Fruit fly (Drosophila melanogaster) whole organism, embryonic: ENCODE data around the gene Cep290.

ENCODE experiments used
- ATbp ChIP-seq: fragments of 200-800 bp; sonication (Bioruptor generic); optimal IDR thresholded peaks from 2 replicates; lab custom pipeline; 2017; ENCODE audit warnings: missing biosample characterization, mild to moderate bottlenecking, missing genetic modification characterization, missing genetic modification reagents
- Antp ChIP-seq: fragments of 200-800 bp; sonication (Bioruptor generic); optimal IDR thresholded peaks from 3 replicates; lab custom pipeline; 2016; ENCODE audit warnings: missing biosample characterization, missing genetic modification characterization
- CG10959 ChIP-seq: fragments of 200-800 bp; sonication (Bioruptor generic); IDR thresholded peaks from 2 replicates; pipeline ENCODE4 v1.3.6; 2022; ENCODE audit warnings: missing biosample characterization, missing genetic modification characterization
- CG10979 ChIP-seq: fragments of 200-800 bp; sonication (Bioruptor generic); optimal IDR thresholded peaks from 2 replicates; lab custom pipeline; 2018; ENCODE audit warnings: missing biosample characterization, mild to moderate bottlenecking, missing genetic modification characterization, moderate library complexity
- CG11504 ChIP-seq: fragments of 200-800 bp; sonication (Bioruptor generic); optimal IDR thresholded peaks from 3 replicates; lab custom pipeline; 2019; ENCODE audit warnings: missing biosample characterization, mild to moderate bottlenecking, missing genetic modification characterization, moderate library complexity
- CG11696 ChIP-seq: fragments of 200-800 bp; sonication (Bioruptor generic); IDR thresholded peaks from 2 replicates; pipeline ENCODE4 v1.3.6; 2022; ENCODE audit warnings: missing biosample characterization, missing genetic modification characterization
- CG14441 ChIP-seq: fragments of 200-800 bp; sonication (Bioruptor generic); IDR thresholded peaks from 2 replicates; pipeline ENCODE4 v1.3.6; 2022; ENCODE audit warnings: missing biosample characterization, missing genetic modification characterization
- CG15696 ChIP-seq: fragments of 200-800 bp; sonication (Bioruptor generic); optimal IDR thresholded peaks from 2 replicates; lab custom pipeline; 2019; ENCODE audit warnings: missing biosample characterization, mild to moderate bottlenecking, missing genetic modification characterization, moderate library complexity
- CG1603 ChIP-seq: fragments of 200-800 bp; sonication (Bioruptor generic); optimal IDR thresholded peaks from 2 replicates; lab custom pipeline; 2019; ENCODE audit warnings: missing biosample characterization, mild to moderate bottlenecking, missing genetic modification characterization, moderate library complexity
- CG17328 ChIP-seq: fragments of 200-800 bp; sonication (Bioruptor generic); IDR thresholded peaks from 2 replicates; pipeline ENCODE4 v1.3.6; 2022; ENCODE audit warnings: missing biosample characterization, missing genetic modification characterization
- CG17359 ChIP-seq: fragments of 200-800 bp; sonication (Bioruptor generic); optimal IDR thresholded peaks from 3 replicates; lab custom pipeline; 2018; ENCODE audit warnings: missing biosample characterization, mild to moderate bottlenecking, missing genetic modification characterization, moderate library complexity
- CG2678 ChIP-seq: fragments of 200-800 bp; sonication (Bioruptor generic); optimal IDR thresholded peaks from 3 replicates; lab custom pipeline; 2019; ENCODE audit warnings: missing biosample characterization, mild to moderate bottlenecking, missing genetic modification characterization, moderate library complexity
- CG8290 ChIP-seq, 3 experiments: fragments of 200-800 bp; sonication (Bioruptor generic); optimal IDR thresholded peaks; 2 replicates each; lab custom pipeline; 2016 to 2019; ENCODE audit warnings: missing biosample characterization in 3 of 3, missing genetic modification characterization in 3 of 3, mild to moderate bottlenecking in 2 of 3, moderate library complexity in 1 of 3
- CG8388 ChIP-seq: fragments of 200-800 bp; sonication (Bioruptor generic); optimal IDR thresholded peaks from 2 replicates; lab custom pipeline; 2019; ENCODE audit warnings: missing biosample characterization, mild to moderate bottlenecking, missing genetic modification characterization, moderate library complexity
- CG8765 ChIP-seq: fragments of 200-800 bp; sonication (Bioruptor generic); IDR thresholded peaks from 2 replicates; pipeline ENCODE4 v1.3.6; 2022; ENCODE audit warnings: missing biosample characterization, missing genetic modification characterization
- CG9876 ChIP-seq: fragments of 200-800 bp; sonication (Bioruptor generic); optimal IDR thresholded peaks from 2 replicates; lab custom pipeline; 2016; ENCODE audit warnings: missing biosample characterization, missing genetic modification characterization
- Doc2 ChIP-seq: fragments of 200-800 bp; sonication (Bioruptor generic); IDR thresholded peaks from 2 replicates; pipeline ENCODE4 v1.3.6; 2022; ENCODE audit warnings: missing biosample characterization, missing genetic modification characterization
- Drgx ChIP-seq: fragments of 200-800 bp; sonication (Bioruptor generic); IDR thresholded peaks from 2 replicates; pipeline ENCODE4 v1.3.6; 2022; ENCODE audit warnings: missing biosample characterization, missing genetic modification characterization
- Ets65A ChIP-seq: fragments of 200-800 bp; sonication (Bioruptor generic); peaks from one replicate; lab custom pipeline; 2016; ENCODE audit warnings: missing biosample characterization, missing genetic modification characterization
- Hr51 ChIP-seq, 2 experiments: fragments of 200-800 bp; sonication (Bioruptor generic); optimal IDR thresholded peaks; 2 replicates in 1 of 2; 3 replicates in 1 of 2; lab custom pipeline; 2016 to 2018; ENCODE audit warnings: missing biosample characterization in 2 of 2, missing genetic modification characterization in 2 of 2, mild to moderate bottlenecking in 1 of 2, moderate library complexity in 1 of 2
- NC2α ChIP-seq: fragments of 200-800 bp; sonication (Bioruptor generic); optimal IDR thresholded peaks from 2 replicates; lab custom pipeline; 2016; ENCODE audit warnings: missing biosample characterization, missing genetic modification characterization
- Oli ChIP-seq: fragments of 200-800 bp; sonication (Bioruptor generic); optimal IDR thresholded peaks from 2 replicates; lab custom pipeline; 2018; ENCODE audit warnings: missing biosample characterization, mild to moderate bottlenecking, missing genetic modification characterization, moderate library complexity
- Optix ChIP-seq: fragments of 200-800 bp; sonication (Bioruptor generic); IDR thresholded peaks from 3 replicates; pipeline ENCODE4 v1.3.6; 2022; ENCODE audit warnings: missing biosample characterization, missing genetic modification characterization
- Pdp1 ChIP-seq, 2 experiments: fragments of 200-800 bp; sonication (Bioruptor generic); optimal IDR thresholded peaks; 3 replicates each; lab custom pipeline; 2016; ENCODE audit warnings: missing biosample characterization in 2 of 2, missing genetic modification characterization in 2 of 2, mild to moderate bottlenecking in 1 of 2, moderate library complexity in 1 of 2
- Ptx1 ChIP-seq: fragments of 200-800 bp; sonication (Bioruptor generic); IDR thresholded peaks from 2 replicates; pipeline ENCODE4 v1.3.6; 2022; ENCODE audit warnings: missing biosample characterization, missing genetic modification characterization
- Rx ChIP-seq: fragments of 200-800 bp; sonication (Bioruptor generic); IDR thresholded peaks from 2 replicates; pipeline ENCODE4 v1.3.6; 2022; ENCODE audit warnings: missing biosample characterization, missing genetic modification characterization
- Scr ChIP-seq: fragments of 200-800 bp; sonication (Bioruptor generic); IDR thresholded peaks from 2 replicates; pipeline ENCODE4 v1.3.6; 2022; ENCODE audit warnings: missing biosample characterization, missing genetic modification characterization; ENCODE audit not compliant: partially characterized antibody
- Side ChIP-seq: fragments of 200-800 bp; sonication (Bioruptor generic); optimal IDR thresholded peaks from 2 replicates; lab custom pipeline; 2016; ENCODE audit warnings: missing biosample characterization, missing genetic modification characterization
- Sox102F ChIP-seq: fragments of 200-800 bp; sonication (Bioruptor generic); optimal IDR thresholded peaks from 2 replicates; lab custom pipeline; 2018; ENCODE audit warnings: missing biosample characterization, mild to moderate bottlenecking, missing genetic modification characterization, moderate library complexity
- az2 ChIP-seq: fragments of 200-800 bp; sonication (Bioruptor generic); optimal IDR thresholded peaks from 3 replicates; lab custom pipeline; 2016; ENCODE audit warnings: missing biosample characterization, missing genetic modification characterization
- dmrt99B ChIP-seq: fragments of 200-800 bp; sonication (Bioruptor generic); optimal IDR thresholded peaks from 2 replicates; lab custom pipeline; 2018; ENCODE audit warnings: missing biosample characterization, mild to moderate bottlenecking, missing genetic modification characterization, moderate library complexity
- eve ChIP-seq, 2 experiments: fragments of >200 bp; optimal IDR thresholded peaks; 2 replicates each; lab custom pipeline; 2017; ENCODE audit warnings: missing biosample characterization in 2 of 2, missing genetic modification characterization in 2 of 2
- ewg ChIP-seq: fragments of 200-800 bp; sonication (Bioruptor generic); optimal IDR thresholded peaks from 3 replicates; lab custom pipeline; 2017; ENCODE audit warnings: mild to moderate bottlenecking, missing biosample characterization, missing genetic modification reagents, missing genetic modification characterization
- gcm ChIP-seq: fragments of 200-800 bp; sonication (Bioruptor generic); optimal IDR thresholded peaks from 2 replicates; lab custom pipeline; 2019; ENCODE audit warnings: missing biosample characterization, mild to moderate bottlenecking, missing genetic modification characterization, moderate library complexity
- hth ChIP-seq: fragments of >200 bp; optimal IDR thresholded peaks from 2 replicates; lab custom pipeline; 2017; ENCODE audit warnings: inconsistent platforms
- kah ChIP-seq: fragments of 200-800 bp; sonication (Bioruptor generic); optimal IDR thresholded peaks from 2 replicates; lab custom pipeline; 2018; ENCODE audit warnings: missing biosample characterization, mild to moderate bottlenecking, missing genetic modification characterization
- lmd ChIP-seq: fragments of 200-800 bp; sonication (Bioruptor generic); IDR thresholded peaks from 2 replicates; pipeline ENCODE4 v1.3.6; 2022; ENCODE audit warnings: missing biosample characterization, missing genetic modification characterization
- nmo ChIP-seq: fragments of 200-800 bp; sonication (Bioruptor generic); optimal IDR thresholded peaks from 2 replicates; lab custom pipeline; 2018; ENCODE audit warnings: missing biosample characterization, mild to moderate bottlenecking, missing genetic modification characterization, moderate library complexity
- onecut ChIP-seq: fragments of 200-800 bp; sonication (Bioruptor generic); IDR thresholded peaks from 2 replicates; pipeline ENCODE4 v1.3.6; 2022; ENCODE audit warnings: missing biosample characterization, missing genetic modification characterization
- phol ChIP-seq: fragments of 200-800 bp; sonication (Bioruptor generic); optimal IDR thresholded peaks from 3 replicates; lab custom pipeline; 2018; ENCODE audit warnings: missing biosample characterization, mild to moderate bottlenecking, missing genetic modification characterization, moderate library complexity
- row ChIP-seq: fragments of 200-800 bp; sonication (Bioruptor generic); IDR thresholded peaks from 3 replicates; pipeline ENCODE4 v1.3.6; 2022; ENCODE audit warnings: missing biosample characterization, missing genetic modification characterization
- sens ChIP-seq: fragments of 200-800 bp; sonication (Bioruptor generic); peaks from one replicate; lab custom pipeline; 2016; ENCODE audit warnings: missing biosample characterization, missing genetic modification characterization
- slp2 ChIP-seq: fragments of 200-800 bp; sonication (Bioruptor generic); optimal IDR thresholded peaks from 2 replicates; lab custom pipeline; 2016; ENCODE audit warnings: missing biosample characterization, missing genetic modification characterization
- stc ChIP-seq: fragments of 200-800 bp; sonication (Bioruptor generic); IDR thresholded peaks from 2 replicates; pipeline ENCODE4 v1.3.6; 2022; ENCODE audit warnings: missing biosample characterization, missing genetic modification characterization
- stwl ChIP-seq: fragments of 200-800 bp; sonication (Bioruptor generic); optimal IDR thresholded peaks from 3 replicates; lab custom pipeline; 2018; ENCODE audit warnings: missing biosample characterization, mild to moderate bottlenecking, missing genetic modification characterization, moderate library complexity
- tap ChIP-seq: fragments of 200-800 bp; optimal IDR thresholded peaks from 3 replicates; lab custom pipeline; 2019; ENCODE audit warnings: missing biosample characterization, mild to moderate bottlenecking, missing genetic modification characterization, moderate library complexity
- toy ChIP-seq: fragments of 200-800 bp; sonication (Bioruptor generic); IDR thresholded peaks from 2 replicates; pipeline ENCODE4 v1.3.6; 2022; ENCODE audit warnings: missing biosample characterization, missing genetic modification characterization
- unpg ChIP-seq: fragments of 200-800 bp; sonication (Bioruptor generic); optimal IDR thresholded peaks from 3 replicates; lab custom pipeline; 2018; ENCODE audit warnings: missing biosample characterization, mild to moderate bottlenecking, missing genetic modification characterization, moderate library complexity
- vvl ChIP-seq: fragments of 200-800 bp; sonication (Bioruptor generic); IDR thresholded peaks from 2 replicates; pipeline ENCODE4 v1.3.6; 2022; ENCODE audit warnings: missing biosample characterization, missing genetic modification characterization
- zfh1 ChIP-seq: fragments of 200-800 bp; sonication (Bioruptor generic); IDR thresholded peaks from 3 replicates; pipeline ENCODE4 v1.3.6; 2022; ENCODE audit warnings: missing biosample characterization, missing genetic modification characterization

Cep290 gene

dm6 chr3L:813229-813837, 30.4 kb upstream of the Cep290 start (continued):
- TF ChIP-seq CG10959 (GFP tag; lab: Robert Waterston, UW) (no peak), CG17359 (tag; lab: Kevin White, UChicago) (peak; percentile 48), Hr51 (GFP tag; optimal IDR thresholded peaks at IDR 0.05; lab: Kevin White, UChicago) (peak in 1 of 2 experiments; percentile 15), CG11696 (GFP tag; lab: Robert Waterston, UW) (no peak), Drgx (GFP tag; lab: Robert Waterston, UW) (peak; percentile 95), row (GFP tag; lab: Robert Waterston, UW) (peak; percentile 23; the same call in 1 of the 3 replicates), Sox102F (GFP tag; lab: Kevin White, UChicago) (peak; percentile 56), eve (GFP tag; optimal IDR thresholded peaks at IDR 0.05; lab: Kevin White, UChicago) (peak in 1 of 2 experiments; percentile 1), Antp (GFP tag; lab: Kevin White, UChicago) (no peak), CG8765 (GFP tag; lab: Robert Waterston, UW) (no peak), CG14441 (GFP tag; lab: Robert Waterston, UW) (no peak), az2 (peak; percentile 16), Optix (GFP tag; lab: Robert Waterston, UW) (no peak), CG9876 (GFP tag; lab: Kevin White, UChicago) (no peak), nmo (peak; percentile 1), onecut (GFP tag; lab: Robert Waterston, UW) (no peak), stwl (tag; lab: Kevin White, UChicago) (no peak), ATbp (GFP tag; lab: Kevin White, UChicago) (peak; percentile 21), CG10979 (tag; lab: Kevin White, UChicago) (peak; percentile 19), hth (lab: Kevin White, UChicago) (no peak), phol (tag; lab: Kevin White, UChicago) (peak; percentile 32), sens (GFP tag; lab: Kevin White, UChicago) (peak; percentile 92), CG8290 (GFP tag; optimal IDR thresholded peaks at IDR 0.05; lab: Kevin White, UChicago) (no peak), CG8290 (tag; optimal IDR thresholded peaks at IDR 0.05; lab: Kevin White, UChicago) (no peak), tap (peak; percentile 1), NC2α (GFP tag; lab: Kevin White, UChicago) (peak; percentile 2), stc (GFP tag; lab: Robert Waterston, UW) (no peak), lmd (peak; percentile 15; the same call in 1 of the 2 replicates), Rx (0 out of 2 replicates have a peak, but pooled peaks have one; percentile 29), dmrt99B (tag; lab: Kevin White, UChicago) (peak; percentile 56), CG17328 (GFP tag; lab: Robert Waterston, UW) (0 out of 2 replicates have a peak, but pooled peaks have one; percentile 30), slp2 (GFP tag; lab: Kevin White, UChicago) (peak; percentile 1), CG15696 (tag; lab: Kevin White, UChicago) (no peak), CG8388 (peak; percentile 19), unpg (peak; percentile 46), toy (GFP tag; lab: Robert Waterston, UW) (no peak), Oli (tag; lab: Kevin White, UChicago) (peak; percentile 16), ewg (GFP tag; lab: Kevin White, UChicago) (peak; percentile 14), Pdp1 (GFP tag; optimal IDR thresholded peaks at IDR 0.05; lab: Kevin White, UChicago) (no peak), Scr (no peak), CG2678 (tag; lab: Kevin White, UChicago) (peak; percentile 14), CG1603 (peak; percentile 71), CG11504 (peak; percentile 43), gcm (GFP tag; lab: Kevin White, UChicago) (peak; percentile 7), Doc2 (GFP tag; lab: Robert Waterston, UW) (no peak), zfh1 (GFP tag; lab: Robert Waterston, UW) (peak; percentile 31; the same call in 1 of the 3 replicates), Side (no peak), Ptx1 (GFP tag; lab: Robert Waterston, UW) (0 out of 2 replicates have a peak, but pooled peaks have one; percentile 26), Ets65A (GFP tag; lab: Kevin White, UChicago) (peak; percentile 24), vvl (GFP tag; lab: Robert Waterston, UW) (0 out of 2 replicates have a peak, but pooled peaks have one; percentile 30), kah (no peak)
